Fruit fly (Drosophila melanogaster) S2 (cell line): ENCODE measurements around the gene Mst98Ca.

Experiments
- CG8478 ChIP-seq: fragments of >200 bp; optimal IDR thresholded peaks from 2 replicates; lab custom pipeline; 2018
- CTCF ChIP-seq, 2 experiments: fragments of >200 bp; optimal IDR thresholded peaks; 2 replicates each; lab custom pipeline; 2018

Gene Mst98Ca

DNA sequence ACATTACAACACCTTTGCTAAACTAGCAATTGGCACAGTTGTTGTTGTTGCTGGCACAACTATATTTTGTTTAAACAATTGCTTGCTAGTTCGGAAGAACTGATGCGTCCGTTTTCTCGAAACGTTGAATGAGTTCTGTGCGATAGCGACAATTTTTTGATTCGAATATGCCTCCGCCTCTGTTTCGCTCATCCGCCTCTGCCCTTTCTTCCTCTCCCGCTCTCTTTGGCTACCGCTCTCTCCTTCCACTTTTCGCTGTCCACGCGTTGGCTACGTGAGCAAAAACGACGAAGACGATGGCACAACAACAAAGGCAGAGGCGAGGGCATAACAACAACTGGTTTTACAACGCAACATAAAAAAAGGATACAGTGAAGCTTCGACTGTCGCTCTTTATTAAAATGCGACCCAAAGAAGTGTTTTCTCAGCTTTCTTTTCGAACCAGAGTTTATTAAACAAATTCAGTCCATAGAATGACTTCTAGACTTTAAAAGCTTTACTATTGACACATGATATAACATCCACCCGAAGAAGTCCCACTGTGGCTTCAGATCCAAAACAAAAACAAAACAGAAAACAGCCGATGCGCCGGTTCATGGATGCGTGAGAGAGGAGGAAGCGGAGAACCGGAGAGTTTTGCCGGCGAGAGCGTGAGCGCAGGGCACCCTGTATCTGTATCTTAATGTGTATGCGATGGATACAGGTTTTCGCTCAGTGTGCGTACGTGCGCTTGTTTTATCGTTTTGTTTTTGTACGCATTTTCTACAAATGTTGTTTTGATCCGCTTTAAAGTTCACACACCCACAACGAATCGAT is 35.2 kb downstream of the Mst98Ca start:
- TF ChIP-seq CG8478 (no peak), CTCF (optimal IDR thresholded peaks at IDR 0.05; lab: Kevin White, UChicago) (no peak)

DNA sequence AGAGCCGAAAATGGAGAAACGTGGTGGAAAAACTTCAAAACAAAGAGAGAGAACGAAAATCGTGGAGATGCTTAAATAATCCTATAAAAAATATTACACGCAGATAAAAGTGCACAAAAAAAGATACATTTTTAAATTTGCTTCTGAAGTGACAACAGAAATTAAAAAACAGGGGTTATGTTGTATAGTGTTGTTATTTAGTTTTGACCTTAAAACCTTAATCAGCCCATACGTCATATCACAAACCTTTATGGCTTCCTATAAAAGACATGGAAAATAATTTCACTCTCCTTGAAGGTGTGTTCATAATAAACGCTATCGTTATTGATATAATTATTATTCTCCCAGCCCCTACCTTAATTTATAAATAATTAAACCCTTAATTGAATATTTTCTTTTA is 36.0 kb downstream of the Mst98Ca start:
- no peak for TF ChIP-seq CG8478
- TF ChIP-seq CTCF (optimal IDR thresholded peaks at IDR 0.05; lab: Kevin White, UChicago), result no peak

DNA sequence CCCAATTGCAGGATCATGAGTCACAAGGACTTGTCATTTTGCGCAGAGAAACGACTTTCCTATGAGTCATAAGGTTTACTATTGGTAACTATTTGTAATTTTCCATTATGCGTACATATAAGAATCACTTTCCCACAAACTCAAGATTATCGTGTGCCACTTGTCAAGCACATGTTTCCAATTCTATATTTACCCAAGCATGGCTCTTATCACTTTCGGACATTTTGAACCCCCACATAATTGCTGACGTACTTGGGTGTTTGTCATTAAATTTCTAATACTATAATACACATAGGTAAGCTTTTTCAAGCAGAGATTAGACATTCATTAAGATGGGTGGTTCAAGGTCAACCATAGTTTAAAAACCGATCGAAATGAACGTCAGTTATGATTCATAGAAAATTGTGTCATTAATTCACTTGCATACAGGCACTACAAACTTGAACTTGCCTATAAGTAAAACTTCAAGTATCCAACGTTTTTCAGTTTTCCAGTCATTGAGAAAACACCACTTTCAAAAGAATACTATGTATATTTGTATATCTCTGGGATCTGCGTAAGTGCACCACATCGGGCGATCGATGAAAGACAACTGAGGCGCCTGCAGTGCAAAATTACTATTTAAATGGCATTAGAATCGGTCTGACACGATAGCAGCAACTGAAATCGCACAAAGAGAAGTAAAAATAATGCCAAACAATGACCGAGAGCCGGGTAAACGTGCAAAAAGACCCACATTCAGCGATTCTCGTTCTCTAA is 36.8 kb downstream of the Mst98Ca start:
- TF ChIP-seq CTCF (optimal IDR thresholded peaks at IDR 0.05; lab: Kevin White, UChicago) (no peak), CG8478 (no peak)

DNA sequence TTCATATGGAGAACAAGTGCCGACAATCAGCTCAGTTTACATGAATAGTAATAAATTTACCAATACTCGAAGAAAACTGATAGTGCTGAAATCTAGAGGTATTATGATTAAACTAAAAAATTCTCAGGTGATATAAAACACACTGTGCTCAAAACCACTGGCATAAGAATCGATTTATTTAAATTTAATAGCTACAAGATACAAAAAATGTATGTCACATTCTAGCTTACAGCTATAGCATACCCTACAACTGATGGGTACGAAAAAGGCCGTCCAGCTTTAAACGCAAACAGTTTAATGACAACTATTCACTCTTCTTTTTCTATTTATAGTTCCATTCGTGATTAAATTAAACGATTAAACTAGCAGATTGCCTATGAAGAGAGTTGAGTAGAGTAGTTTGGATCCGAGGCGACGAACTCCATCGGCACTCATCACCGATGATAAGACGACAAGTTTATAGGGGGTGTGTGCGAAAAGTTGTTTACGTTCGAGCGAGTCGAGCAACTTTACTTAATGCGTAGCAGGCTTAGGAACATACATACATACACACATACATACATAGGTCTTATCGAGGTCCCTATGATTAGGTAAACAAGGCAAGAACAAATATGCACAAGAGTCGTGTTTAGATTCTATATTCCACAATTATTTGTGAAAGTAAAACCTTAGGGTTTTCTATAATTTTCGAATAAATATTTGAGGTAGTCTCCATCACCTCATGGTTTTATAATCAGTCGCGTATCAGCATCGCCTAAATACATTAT is 37.8 kb downstream of the Mst98Ca start:
- no peak for TF ChIP-seq CG8478
- TF ChIP-seq CTCF (optimal IDR thresholded peaks at IDR 0.05; lab: Kevin White, UChicago), result no peak

DNA sequence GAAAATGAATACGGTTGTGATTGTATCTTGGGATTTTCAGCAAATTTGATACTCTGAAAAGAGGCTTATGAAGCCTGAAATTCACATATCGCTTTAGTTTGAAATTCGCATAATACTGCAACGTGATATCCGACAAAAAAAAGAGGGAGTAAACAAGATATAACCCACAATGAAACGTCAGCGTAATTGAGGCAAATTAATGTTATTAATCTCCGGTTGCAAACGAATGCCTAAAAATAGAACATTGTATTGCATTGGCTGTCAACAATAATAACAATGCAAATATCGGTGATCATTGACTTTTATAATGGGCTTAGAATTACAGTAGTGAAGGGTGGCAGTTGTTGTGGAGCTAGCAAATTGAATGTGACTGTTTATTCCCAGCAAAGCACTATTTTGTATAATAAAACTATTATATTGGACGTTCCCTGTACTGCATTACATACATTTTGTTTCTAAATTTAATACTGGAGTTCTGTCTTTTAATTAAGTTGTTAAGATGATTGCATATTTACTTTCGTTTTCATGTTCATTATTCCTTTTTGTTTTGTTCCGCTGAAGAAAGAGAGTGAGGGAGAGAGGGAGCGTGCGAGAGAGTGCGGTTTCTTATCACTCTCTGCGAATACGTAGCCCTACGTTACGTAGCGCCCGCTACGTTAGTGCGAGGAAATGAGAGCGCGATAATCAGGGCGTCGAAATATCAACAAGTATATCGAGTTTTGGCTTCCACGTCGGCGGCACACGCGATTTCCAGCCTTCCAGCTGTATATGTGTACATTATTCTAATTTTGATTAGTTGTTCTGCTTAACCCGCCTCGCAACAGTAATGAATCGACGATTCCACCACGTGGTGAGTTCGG is 39.4 kb downstream of the Mst98Ca start:
- TF ChIP-seq CTCF (optimal IDR thresholded peaks at IDR 0.05; lab: Kevin White, UChicago) (no peak), CG8478 (no peak)

DNA sequence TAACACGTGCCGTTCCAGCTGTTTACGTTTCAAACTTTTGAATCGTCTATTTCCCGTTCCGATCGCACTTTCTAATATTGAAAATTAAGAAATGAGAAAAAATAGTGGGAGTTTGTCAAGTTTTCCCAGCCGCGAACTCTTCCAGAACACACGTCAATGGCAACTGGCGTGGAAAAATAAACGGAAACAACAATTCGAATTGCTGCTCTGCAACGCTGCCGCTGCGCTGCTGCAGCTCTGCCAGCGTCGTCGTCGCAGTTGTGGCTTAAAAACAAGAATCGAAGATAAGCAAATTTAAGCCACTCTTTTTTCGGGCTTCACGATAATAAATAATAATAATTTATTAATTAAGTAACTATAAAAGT is 40.0 kb downstream of the Mst98Ca start:
- no peak for TF ChIP-seq CTCF (optimal IDR thresholded peaks at IDR 0.05; lab: Kevin White, UChicago)
- no peak for TF ChIP-seq CG8478

DNA sequence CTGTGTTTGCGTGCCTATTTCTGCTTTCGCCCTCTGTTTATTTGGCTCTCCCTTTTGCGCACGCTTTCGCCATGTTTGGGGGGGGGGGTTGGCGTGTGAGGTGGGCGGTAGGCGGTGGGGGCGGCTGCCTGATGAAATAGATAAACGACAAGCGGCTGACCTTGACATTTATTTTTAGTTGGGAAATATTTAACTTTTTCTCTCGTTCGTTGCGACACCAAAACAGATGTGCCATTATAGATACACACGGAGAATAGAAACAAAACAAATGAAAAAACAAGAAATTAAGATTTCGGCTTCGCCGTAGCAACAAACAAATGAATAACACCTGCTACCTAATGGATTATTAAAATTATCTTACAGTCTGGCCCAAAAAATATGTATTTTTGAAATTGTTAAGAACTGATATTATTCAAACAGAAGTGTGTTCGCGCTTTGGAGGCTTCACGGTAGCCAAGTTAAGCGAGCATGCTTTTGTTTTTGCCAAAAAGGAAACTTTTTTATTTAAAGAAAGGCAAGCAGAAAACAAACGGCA is 41.1 kb downstream of the Mst98Ca start:
- TF ChIP-seq CG8478, result no peak
- TF ChIP-seq CTCF (optimal IDR thresholded peaks at IDR 0.05; lab: Kevin White, UChicago), result no peak

DNA sequence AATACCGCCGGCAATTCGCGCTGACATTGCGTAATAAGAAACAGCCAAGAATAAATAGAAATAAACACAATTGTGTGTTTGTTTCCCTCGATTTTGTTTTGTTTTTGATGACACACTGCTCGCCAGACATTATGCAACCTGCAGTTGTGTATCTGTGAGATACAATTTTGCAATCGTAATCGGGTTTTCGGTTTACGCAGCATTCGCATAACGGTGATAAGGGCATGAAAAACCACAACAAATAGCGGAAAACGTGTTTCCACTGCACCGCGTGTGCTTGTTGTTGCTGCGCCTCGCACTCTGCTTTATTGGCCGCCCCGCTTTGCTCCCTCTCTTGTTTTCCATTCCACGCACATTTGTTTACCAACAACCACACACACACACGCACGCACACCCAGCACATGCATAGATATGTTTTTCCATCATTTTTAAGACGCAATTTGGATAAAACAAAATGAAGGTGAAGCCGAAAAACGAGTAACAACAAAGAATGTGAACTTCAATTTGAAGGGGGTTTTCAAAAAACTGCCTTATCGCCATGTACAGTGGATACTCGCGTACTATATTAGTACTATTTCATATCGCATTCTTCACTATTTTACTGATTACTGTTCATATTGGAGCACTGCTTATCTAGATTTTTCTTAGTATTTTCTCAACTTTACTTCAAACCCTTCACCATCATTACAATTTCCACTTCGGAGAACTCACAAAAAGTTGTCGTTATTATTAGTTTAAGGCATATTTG is 41.7 kb downstream of the Mst98Ca start:
- TF ChIP-seq CG8478, result no peak
- TF ChIP-seq CTCF (optimal IDR thresholded peaks at IDR 0.05; lab: Kevin White, UChicago), result no peak

DNA sequence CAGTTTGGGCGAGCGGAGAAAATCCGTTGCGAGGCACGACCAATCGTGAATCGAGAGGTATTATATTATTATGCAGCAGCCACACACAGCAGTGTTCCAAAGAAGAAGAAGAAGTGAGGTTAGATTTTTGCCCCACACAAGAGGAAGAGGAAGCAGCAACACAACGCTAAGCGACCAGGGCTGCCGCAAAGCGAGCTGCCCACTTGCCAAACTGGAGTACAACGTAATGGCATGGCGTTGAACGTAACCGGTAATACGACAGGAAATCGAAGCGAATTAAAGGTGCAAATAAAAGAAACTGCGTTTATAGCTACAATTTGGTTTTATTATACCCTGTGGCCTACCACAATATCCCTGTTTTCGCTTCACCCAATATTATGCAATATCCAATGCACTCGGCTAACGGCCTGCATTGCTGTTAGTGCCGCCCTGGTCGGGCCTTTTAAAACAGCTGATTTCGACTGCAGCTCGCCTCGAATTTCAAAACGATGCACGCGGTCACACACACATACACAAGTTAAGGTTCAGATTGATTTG is 44.4 kb downstream of the Mst98Ca start:
- TF ChIP-seq CG8478 (no peak), CTCF (optimal IDR thresholded peaks at IDR 0.05; lab: Kevin White, UChicago) (peak; percentile 3 to 52)

DNA sequence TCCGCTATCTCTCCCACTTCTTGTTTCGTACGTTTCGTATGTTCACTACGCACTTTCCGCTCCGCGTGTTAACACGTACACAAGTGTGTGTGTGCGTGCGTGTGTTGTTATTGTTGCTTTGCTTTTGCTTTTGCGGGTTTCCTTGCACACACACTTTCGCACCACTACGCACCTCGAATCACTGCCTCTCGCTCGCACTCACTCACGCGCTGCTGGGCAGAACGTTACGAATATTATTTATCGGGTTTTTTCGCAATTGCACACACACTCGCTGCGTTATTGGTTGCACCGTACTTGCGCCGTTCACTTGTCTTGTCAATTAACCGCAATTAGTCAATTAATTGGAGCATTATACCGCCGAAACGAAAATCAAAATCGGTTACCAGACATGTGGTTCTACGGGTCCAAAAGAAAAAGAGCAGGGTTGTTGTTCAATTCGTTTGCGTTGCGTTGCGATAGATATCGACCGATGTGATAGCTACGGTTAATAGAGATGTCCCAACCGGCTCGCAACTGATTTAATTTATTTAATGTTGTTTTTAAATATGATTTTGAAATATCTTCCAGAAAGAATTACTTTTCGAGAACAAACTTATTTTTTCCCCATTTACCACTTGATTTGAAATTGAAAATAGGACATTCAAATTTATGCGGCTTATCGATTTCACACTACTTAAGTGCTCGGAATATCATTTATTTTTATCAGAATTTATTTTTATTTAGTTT is 45.1 kb downstream of the Mst98Ca start, which contains the start of gene larp:
larp (minus strand) TSS at position 395 of the 726 bp plus-strand sequence.
- TF ChIP-seq CG8478 (no peak), CTCF (optimal IDR thresholded peaks at IDR 0.05; lab: Kevin White, UChicago) (peak in 1 of 2 experiments; percentile 19)

DNA sequence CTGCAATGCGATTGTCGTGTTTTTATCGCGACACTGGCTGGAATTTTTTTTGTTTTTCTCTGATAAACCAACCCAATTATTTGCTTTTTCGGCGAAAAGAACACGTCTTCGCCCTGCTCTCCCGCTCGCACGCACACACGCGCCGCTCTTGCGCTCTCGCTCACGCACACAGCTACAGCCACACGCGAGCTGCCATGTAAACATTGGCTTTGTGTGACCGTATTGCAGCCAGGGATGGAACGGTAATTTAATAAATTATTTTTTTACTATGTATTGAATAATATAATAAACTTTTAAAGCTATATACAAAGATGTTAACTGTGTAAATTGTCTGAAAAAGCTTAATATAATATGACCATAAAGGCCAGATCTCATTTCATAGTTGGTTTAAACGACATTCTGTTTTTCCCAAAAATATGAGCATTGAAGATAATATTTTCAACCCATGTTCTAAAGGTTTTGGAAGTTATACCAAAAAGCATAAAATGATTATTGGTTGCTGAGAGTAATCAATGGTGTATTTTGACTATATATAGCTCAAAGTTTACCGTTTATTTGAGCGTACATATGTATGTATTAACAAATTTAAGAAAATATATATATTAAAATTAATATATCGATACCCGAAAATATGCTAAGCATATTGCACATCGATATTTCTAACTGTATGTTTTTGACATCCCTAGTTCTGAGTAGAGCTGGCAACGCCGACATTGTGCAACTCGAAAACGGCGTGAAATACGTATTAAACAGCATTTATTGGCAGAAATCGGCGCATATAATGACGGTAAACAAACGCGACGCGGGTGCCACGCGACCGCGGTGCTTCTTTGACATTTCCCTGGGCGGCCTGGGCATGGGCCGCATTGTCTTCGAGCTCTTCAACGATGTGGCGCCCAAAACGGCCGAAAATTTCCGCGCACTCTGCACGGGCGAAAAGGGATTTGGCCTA is 48.8 kb downstream of the Mst98Ca start, which contains the start of the genes Gfat2 and Moca-cyp:
Gfat2 (minus strand) TSS at position 112 of the 952 bp plus-strand sequence.
Moca-cyp (plus strand) TSS at position 681 of the 952 bp plus-strand sequence.
- TF ChIP-seq CTCF (optimal IDR thresholded peaks at IDR 0.05; lab: Kevin White, UChicago) (peak in 1 of 2 experiments; percentile 29), CG8478 (no peak)
